Worm (Caenorhabditis elegans): ENCODE data around the gene C35B1.4.
"Not testable (repeated sequence)": the region's sequence is repeated elsewhere in the genome, so short reads cannot be mapped to it uniquely, and the experiment has no call there.

Gene C35B1.4

ce11 chrIV:4121055-4121454 lies 41.4 kb downstream of the C35B1.4 start:
- TF ChIP-seq ztf-23 (GFP tag; IDR thresholded peaks at IDR 0.05) (no peak), klf-2 (GFP tag; conservative IDR thresholded peaks at IDR 0.05) (no peak), ref-1 (GFP tag; conservative IDR thresholded peaks at IDR 0.05) (no peak), ztf-29 (GFP tag; IDR thresholded peaks at IDR 0.05) (no peak), cog-1 (tag; optimal IDR thresholded peaks at IDR 0.05) (no peak), T22C8.4 (GFP tag; IDR thresholded peaks at IDR 0.05) (no peak), tab-1 (GFP tag; IDR thresholded peaks at IDR 0.05) (no peak), med-1 (GFP tag; optimal IDR thresholded peaks at IDR 0.05; ENCODE audit: insufficient read depth) (no peak), flt-1 (GFP tag; IDR thresholded peaks at IDR 0.05) (no peak)

- TF ChIP-seq tab-1 (GFP tag; IDR thresholded peaks at IDR 0.05) (no peak), med-1 (GFP tag; optimal IDR thresholded peaks at IDR 0.05; ENCODE audit: insufficient read depth) (no peak), ref-1 (GFP tag; conservative IDR thresholded peaks at IDR 0.05) (no peak), cog-1 (tag; optimal IDR thresholded peaks at IDR 0.05) (no peak), T22C8.4 (GFP tag; IDR thresholded peaks at IDR 0.05) (no peak), flt-1 (GFP tag; IDR thresholded peaks at IDR 0.05) (no peak), klf-2 (GFP tag; conservative IDR thresholded peaks at IDR 0.05) (no peak), ztf-29 (GFP tag; IDR thresholded peaks at IDR 0.05) (no peak), ztf-23 (GFP tag; IDR thresholded peaks at IDR 0.05) (no peak)
Measured at ce11 chrIV:4123083-4123482, 43.5 kb downstream of the C35B1.4 start, which contains the start of gene mul-1. Gene mul-1, minus strand, starts transcription at chrIV:4123166.

ce11 chrIV:4125657-4126056 lies 46.0 kb downstream of the C35B1.4 start, which contains the start of gene F49F1.7:
Gene F49F1.7, minus strand, starts transcription at chrIV:4125757.
- TF ChIP-seq T22C8.4 (GFP tag; IDR thresholded peaks at IDR 0.05); klf-2 (GFP tag; conservative IDR thresholded peaks at IDR 0.05); tab-1 (GFP tag; IDR thresholded peaks at IDR 0.05): not testable (repeated sequence)
